Fruit fly (Drosophila melanogaster) whole organism, wandering third instar larva: Measurements from ENCODE around the gene Eig71Eh.

Experiments used
- HLH106 ChIP-seq: fragments of 200-800 bp; optimal IDR thresholded peaks from 3 replicates; lab custom pipeline; 2019; ENCODE audit warnings: missing biosample characterization, mild to moderate bottlenecking, missing genetic modification characterization, moderate library complexity
- Myc ChIP-seq: fragments of >200 bp; optimal IDR thresholded peaks from 2 replicates; lab custom pipeline; 2017
- N ChIP-seq: fragments of >200 bp; optimal IDR thresholded peaks from 2 replicates; lab custom pipeline; 2018; ENCODE audit warnings: missing biosample characterization, missing external identifiers, missing genetic modification characterization
- Sp1 ChIP-seq: fragments of 200-800 bp; sonication (Bioruptor generic); optimal IDR thresholded peaks from 3 replicates; lab custom pipeline; 2019; ENCODE audit warnings: missing biosample characterization, mild to moderate bottlenecking, missing genetic modification characterization, moderate library complexity
- dl ChIP-seq, 2 experiments: fragments of 175-275, 200-275 bp in 1 of 2; fragments of 200-275 bp in 1 of 2; sonication (Bioruptor generic); optimal IDR thresholded peaks; lab custom pipeline; 2018; ENCODE audit warnings: mild to moderate bottlenecking in 2 of 2, missing biosample characterization in 2 of 2, missing genetic modification characterization in 2 of 2, moderate library complexity in 2 of 2; ENCODE audit not compliant: partially characterized antibody in 2 of 2, insufficient read depth in 1 of 2
- foxo ChIP-seq, 2 experiments: fragments of 200-800 bp; sonication (Bioruptor generic); optimal IDR thresholded peaks; 2 replicates in 1 of 2; 3 replicates in 1 of 2; lab custom pipeline; 2016 to 2017; ENCODE audit warnings: missing biosample characterization in 2 of 2, missing genetic modification characterization in 2 of 2
- fru ChIP-seq: fragments of 200-800 bp; sonication (Bioruptor generic); optimal IDR thresholded peaks from 3 replicates; lab custom pipeline; 2016; ENCODE audit warnings: missing biosample characterization, mild to moderate bottlenecking, missing genetic modification characterization
- h ChIP-seq: fragments of 200-800 bp; sonication (Bioruptor generic); optimal IDR thresholded peaks from 3 replicates; lab custom pipeline; 2016; ENCODE audit warnings: missing biosample characterization, mild to moderate bottlenecking, missing genetic modification characterization
- pan ChIP-seq: fragments of >200 bp; optimal IDR thresholded peaks from 2 replicates; lab custom pipeline; 2017
- psq ChIP-seq: fragments of 200-800 bp; sonication (Bioruptor generic); optimal IDR thresholded peaks from 3 replicates; lab custom pipeline; 2017; ENCODE audit warnings: missing biosample characterization, mild to moderate bottlenecking, missing genetic modification characterization, moderate library complexity
- tai ChIP-seq: sonication (Bioruptor generic); optimal IDR thresholded peaks from 2 replicates; lab custom pipeline; 2016; ENCODE audit warnings: missing biosample characterization, missing genetic modification characterization
- woc ChIP-seq: sonication (Bioruptor generic); optimal IDR thresholded peaks from 2 replicates; lab custom pipeline; 2016; ENCODE audit warnings: missing biosample characterization, mild to moderate bottlenecking, missing genetic modification characterization

DNA sequence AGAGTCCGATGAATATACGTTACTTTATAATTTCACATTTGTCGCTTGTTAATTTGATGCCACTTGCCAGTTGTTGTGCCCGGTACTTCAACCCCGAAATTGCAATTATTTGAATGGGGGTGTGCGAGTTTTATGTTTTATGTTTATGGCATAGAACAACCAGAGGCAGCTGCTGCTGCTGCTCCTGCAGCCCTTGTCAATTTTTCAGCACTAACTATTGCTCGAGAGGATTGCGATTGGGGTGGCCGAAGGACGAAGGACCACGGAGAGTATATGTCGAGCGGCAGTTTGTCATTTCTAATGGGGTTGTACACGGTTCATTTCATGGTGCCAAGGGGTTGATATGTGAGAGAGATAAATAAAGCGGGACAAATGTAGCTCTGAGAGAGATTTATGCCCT is 35.1 kb downstream of the Eig71Eh start:
- TF ChIP-seq fru (no peak), N (GFP tag; lab: Kevin White, UChicago) (no peak), psq (GFP tag; lab: Kevin White, UChicago) (no peak), Sp1 (GFP tag; lab: Kevin White, UChicago) (no peak), pan (lab: Kevin White, UChicago) (no peak), Myc (lab: Kevin White, UChicago) (no peak), foxo (GFP tag; optimal IDR thresholded peaks at IDR 0.05; lab: Kevin White, UChicago) (no peak), dl (GFP tag; optimal IDR thresholded peaks at IDR 0.05; lab: Kevin White, UChicago; ENCODE audit: insufficient read depth in 1 of 2, partially characterized antibody in 2 of 2) (no peak), woc (no peak), h (no peak), HLH106 (tag; lab: Kevin White, UChicago) (no peak), tai (GFP tag; lab: Kevin White, UChicago) (no peak)
